Worm (Caenorhabditis elegans) whole organism, L4 larva: Measurements from ENCODE around the gene str-228.

Experiments
- D1046.2 ChIP-seq: fragments of 200-800 bp; sonication (Bioruptor generic); IDR thresholded peaks from 2 replicates; pipeline ENCODE4 v1.3.6; 2022; ENCODE audit warnings: missing genetic modification characterization, missing compliant biosample characterization
- F44E2.7 ChIP-seq: fragments of 200-800 bp; sonication (Bioruptor generic); IDR thresholded peaks from 2 replicates; pipeline ENCODE4 v2.1.2; 2022; ENCODE audit warnings: missing genetic modification characterization, missing compliant biosample characterization
- R02D3.7 ChIP-seq: fragments of 150-350 bp; sonication (generic microtip); optimal IDR thresholded peaks from 3 replicates; lab custom pipeline; 2014; ENCODE audit warnings: missing biosample characterization, missing genetic modification characterization
- ZK546.5 ChIP-seq, 2 experiments: sonication (generic microtip); optimal IDR thresholded peaks; 2 replicates each; lab custom pipeline; 2017; ENCODE audit warnings: missing biosample characterization in 2 of 2, missing genetic modification characterization in 2 of 2
- aha-1 ChIP-seq: fragments of 150-350 bp; peaks from one replicate; lab custom pipeline; 2014; ENCODE audit warnings: missing biosample characterization, missing genetic modification characterization
- aly-2 ChIP-seq: sonication (generic microtip); optimal IDR thresholded peaks from 2 replicates; lab custom pipeline; 2018; ENCODE audit warnings: missing biosample characterization, missing genetic modification characterization
- ceh-44 ChIP-seq: fragments of 200-800 bp; sonication (Bioruptor generic); IDR thresholded peaks from 2 replicates; pipeline ENCODE4 v1.3.6; 2022; ENCODE audit warnings: missing genetic modification reagents, missing genetic modification characterization, missing compliant biosample characterization
- ceh-82 ChIP-seq: sonication (generic microtip); optimal IDR thresholded peaks from 2 replicates; lab custom pipeline; 2017; ENCODE audit warnings: missing biosample characterization, missing genetic modification characterization
- ces-1 ChIP-seq: fragments of 150-350 bp; sonication (generic microtip); optimal IDR thresholded peaks from 4 replicates; lab custom pipeline; 2014; ENCODE audit warnings: missing biosample characterization, missing genetic modification reagents, missing genetic modification characterization
- cey-2 ChIP-seq: sonication (generic microtip); optimal IDR thresholded peaks from 3 replicates; lab custom pipeline; 2017; ENCODE audit warnings: missing genetic modification characterization, mild to moderate bottlenecking, missing compliant biosample characterization, antibody characterized with exemption, borderline replicate concordance; ENCODE audit not compliant: insufficient read depth
- ctbp-1 ChIP-seq: fragments of 200-800 bp; sonication (Bioruptor generic); IDR thresholded peaks from 2 replicates; pipeline ENCODE4 v1.3.6; 2022; ENCODE audit warnings: missing genetic modification reagents, missing genetic modification characterization, missing compliant biosample characterization
- daf-16 ChIP-seq, 3 experiments: sonication (generic microtip); optimal IDR thresholded peaks; 2 replicates each; lab custom pipeline; 2016 to 2017; ENCODE audit warnings: missing genetic modification characterization in 3 of 3, missing genetic modification reagents in 3 of 3, mild to moderate bottlenecking in 2 of 3, missing compliant biosample characterization in 2 of 3, missing biosample characterization in 1 of 3, moderate library complexity in 1 of 3
- daf-8 ChIP-seq: fragments of 200-800 bp; sonication (Bioruptor generic); IDR thresholded peaks from 2 replicates; pipeline ENCODE4 v1.3.6; 2022; ENCODE audit warnings: missing genetic modification characterization, missing compliant biosample characterization
- dmd-9 ChIP-seq: fragments of 200-800 bp; sonication (Bioruptor generic); IDR thresholded peaks from 2 replicates; pipeline ENCODE4 v1.3.6; 2022; ENCODE audit warnings: missing genetic modification reagents, missing genetic modification characterization, missing compliant biosample characterization
- dve-1 ChIP-seq: sonication (generic microtip); optimal IDR thresholded peaks from 2 replicates; lab custom pipeline; 2017; ENCODE audit warnings: antibody characterized with exemption, mild to moderate bottlenecking, missing genetic modification characterization, missing compliant biosample characterization; ENCODE audit not compliant: insufficient read depth
- egl-43 ChIP-seq: fragments of 200-800 bp; sonication (Bioruptor generic); IDR thresholded peaks from 2 replicates; pipeline ENCODE4 v1.3.6; 2022; ENCODE audit warnings: missing genetic modification reagents, missing genetic modification characterization, missing compliant biosample characterization
- jun-1 ChIP-seq: fragments of 150-350 bp; optimal IDR thresholded peaks from 2 replicates; lab custom pipeline; 2014; ENCODE audit warnings: missing biosample characterization, missing genetic modification reagents, missing genetic modification characterization
- lim-7 ChIP-seq: fragments of 200-800 bp; sonication (Bioruptor generic); IDR thresholded peaks from 2 replicates; pipeline ENCODE4 v1.3.6; 2022; ENCODE audit warnings: missing genetic modification characterization, missing compliant biosample characterization
- lin-13 ChIP-seq: fragments of 150-350 bp; optimal IDR thresholded peaks from 2 replicates; lab custom pipeline; 2014; ENCODE audit warnings: missing biosample characterization, missing genetic modification reagents, missing genetic modification characterization
- lin-15B ChIP-seq: fragments of 150-350 bp; sonication (generic microtip); optimal IDR thresholded peaks from 3 replicates; lab custom pipeline; 2014; ENCODE audit warnings: missing biosample characterization, missing genetic modification characterization
- lsy-2 ChIP-seq, 2 experiments: fragments of 150-350 bp in 1 of 2; sonication (generic microtip) in 1 of 2; optimal IDR thresholded peaks; 2 replicates each; lab custom pipeline; 2014 to 2017; ENCODE audit warnings: missing biosample characterization in 2 of 2, missing genetic modification characterization in 2 of 2
- mxl-3 ChIP-seq: fragments of 200-800 bp; sonication (Bioruptor generic); optimal IDR thresholded peaks from 2 replicates; lab custom pipeline; 2018; ENCODE audit warnings: mild to moderate bottlenecking, missing genetic modification characterization, missing compliant biosample characterization
- nhr-102 ChIP-seq: sonication (generic microtip); optimal IDR thresholded peaks from 2 replicates; lab custom pipeline; 2016; ENCODE audit warnings: mild to moderate bottlenecking, missing genetic modification characterization, moderate library complexity, missing compliant biosample characterization
- nhr-237 ChIP-seq: sonication (generic microtip); optimal IDR thresholded peaks from 2 replicates; lab custom pipeline; 2017; ENCODE audit warnings: missing biosample characterization, missing genetic modification characterization
- nhr-77 ChIP-seq: fragments of 150-350 bp; optimal IDR thresholded peaks from 2 replicates; lab custom pipeline; 2014; ENCODE audit warnings: missing biosample characterization, missing genetic modification characterization
- pha-4 ChIP-seq, 2 experiments: fragments of 150-350 bp in 1 of 2; fragments of 200-800 bp in 1 of 2; sonication (Bioruptor generic) in 1 of 2; IDR thresholded peaks in 1 of 2; optimal IDR thresholded peaks in 1 of 2; 2 replicates each; pipeline versions ENCODE4 v1.3.6 to Lab custom; 2014 to 2022; ENCODE audit warnings: missing genetic modification characterization in 2 of 2, missing genetic modification reagents in 2 of 2, missing biosample characterization in 1 of 2, missing compliant biosample characterization in 1 of 2
- saeg-2 ChIP-seq: fragments of 200-800 bp; sonication (Bioruptor generic); IDR thresholded peaks from 2 replicates; pipeline ENCODE4 v1.3.6; 2022; ENCODE audit warnings: missing genetic modification reagents, missing genetic modification characterization, missing compliant biosample characterization
- snpc-4 ChIP-seq: fragments of 150-350 bp; optimal IDR thresholded peaks from 2 replicates; lab custom pipeline; 2014; ENCODE audit warnings: missing biosample characterization, missing genetic modification characterization
- spr-3 ChIP-seq: fragments of 200-800 bp; sonication (Bioruptor generic); optimal IDR thresholded peaks from 2 replicates; lab custom pipeline; 2018; ENCODE audit warnings: mild to moderate bottlenecking, missing genetic modification characterization, missing compliant biosample characterization
- unc-39 ChIP-seq: sonication (generic microtip); optimal IDR thresholded peaks from 2 replicates; lab custom pipeline; 2017; ENCODE audit warnings: missing biosample characterization, missing genetic modification characterization
- unc-62 ChIP-seq, 3 experiments: fragments of 150-350 bp in 1 of 3; sonication (generic microtip); optimal IDR thresholded peaks in 2 of 3; peaks in 1 of 3; 1 replicate in 1 of 3; 2 replicates in 2 of 3; lab custom pipeline; 2014 to 2017; ENCODE audit warnings: missing biosample characterization in 3 of 3, missing genetic modification characterization in 3 of 3, missing genetic modification reagents in 3 of 3, missing genotype in 1 of 3
- vab-7 ChIP-seq: fragments of 200-800 bp; sonication (Bioruptor generic); IDR thresholded peaks from 2 replicates; pipeline ENCODE4 v1.3.6; 2022; ENCODE audit warnings: missing genetic modification reagents, missing genetic modification characterization, missing compliant biosample characterization
- zag-1 ChIP-seq: fragments of 150-350 bp; optimal IDR thresholded peaks from 2 replicates; lab custom pipeline; 2014; ENCODE audit warnings: missing biosample characterization, missing genetic modification characterization

Gene str-228

DNA sequence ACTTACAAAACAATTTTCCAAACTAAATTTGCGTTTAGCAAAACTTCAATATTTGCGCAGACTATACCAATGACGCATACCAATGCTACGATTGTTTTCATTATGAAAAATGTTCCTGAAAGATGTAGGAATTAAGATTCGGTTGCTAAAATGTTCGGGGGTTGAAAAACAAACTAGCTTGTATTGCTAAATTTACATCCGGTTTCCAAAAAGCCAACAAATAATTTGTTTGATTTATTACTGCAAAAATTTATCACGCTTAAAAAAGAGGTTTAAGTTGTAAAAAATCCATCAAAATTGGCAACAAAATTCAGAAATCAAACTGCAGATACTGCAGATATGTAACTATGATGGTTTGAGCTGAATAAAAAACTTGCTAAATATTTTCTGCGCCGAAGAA lies 29.6 kb upstream of the str-228 start, which contains the start of gene srbc-30 (continued):
- no peak for TF ChIP-seq lsy-2 (tag; optimal IDR thresholded peaks at IDR 0.05; lab: Kevin White, UChicago)

ce11 chrV:3482550-3483002 lies 27.4 kb upstream of the str-228 start, which contains the start of gene lys-7:
TSS of gene lys-7 (minus strand) at chrV:3482600.
- TF ChIP-seq daf-16 (GFP tag; optimal IDR thresholded peaks at IDR 0.05; lab: Kevin White, UChicago) (no peak), daf-16 (tag; optimal IDR thresholded peaks at IDR 0.05; lab: Kevin White, UChicago) (peak; percentile 96), dve-1 (tag; lab: Kevin White, UChicago) (no peak)

- peak; percentile 3 for TF ChIP-seq aha-1
- TF ChIP-seq saeg-2 (GFP tag; lab: Robert Waterston, UW): no peak
- TF ChIP-seq, all 104 proteins: peak for 1
Observed at ce11 chrV:3484702-3485101, 25.3 kb upstream of the str-228 start, which contains the start of gene srbc-33. TSS of gene srbc-33 (minus strand) at chrV:3484802.

DNA sequence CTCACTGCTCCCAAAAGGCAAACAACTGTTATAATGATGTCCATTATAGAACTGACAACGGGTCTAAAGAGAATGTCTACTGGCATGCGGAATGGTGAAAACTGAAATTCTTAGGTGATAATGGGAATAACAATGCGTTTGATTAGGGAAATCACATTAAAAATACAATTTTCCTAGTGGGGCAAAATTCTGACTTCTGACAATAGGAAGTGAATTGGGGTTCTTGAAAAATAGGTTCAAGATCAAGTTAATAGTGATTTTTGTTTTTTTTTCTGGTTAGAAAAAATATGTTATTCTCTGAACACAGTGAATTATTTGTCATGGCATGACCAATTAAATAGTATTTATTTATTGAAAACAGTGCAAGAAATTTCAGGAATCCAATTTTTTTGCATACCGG lies 23.1 kb upstream of the str-228 start, which contains the start of gene srbc-32:
srbc-32 (minus strand) TSS at position 101 of the 400 bp plus-strand sequence.
- TF ChIP-seq ctbp-1 (GFP tag; lab: Robert Waterston, UW): no peak
- TF ChIP-seq ZK546.5 (tag; optimal IDR thresholded peaks at IDR 0.05; lab: Kevin White, UChicago): no peak
- no peak for TF ChIP-seq nhr-77 (tag; lab: Kevin White, UChicago)
- TF ChIP-seq jun-1 (tag; lab: Kevin White, UChicago): no peak
- no peak for TF ChIP-seq unc-39 (tag; lab: Kevin White, UChicago)
- no peak for TF ChIP-seq lim-7
- TF ChIP-seq dmd-9 (GFP tag; lab: Robert Waterston, UW): no peak
- TF ChIP-seq daf-8 (GFP tag; lab: Robert Waterston, UW): no peak
- TF ChIP-seq nhr-237 (tag; lab: Kevin White, UChicago): no peak
- no peak for TF ChIP-seq zag-1 (tag; lab: Kevin White, UChicago)
- no peak for TF ChIP-seq lin-13
- no peak for TF ChIP-seq spr-3 (GFP tag; lab: Kevin White, UChicago)
- TF ChIP-seq R02D3.7 (tag; lab: Kevin White, UChicago): no peak
- no peak for TF ChIP-seq pha-4 (GFP tag; IDR thresholded peaks at IDR 0.05; lab: Robert Waterston, UW)
- TF ChIP-seq pha-4 (tag; optimal IDR thresholded peaks at IDR 0.05; lab: Kevin White, UChicago): no peak
- TF ChIP-seq ceh-44: no peak
- no peak for TF ChIP-seq F44E2.7 (GFP tag; lab: Robert Waterston, UW)
- no peak for TF ChIP-seq saeg-2 (GFP tag; lab: Robert Waterston, UW)
- no peak for TF ChIP-seq ceh-82 (tag; lab: Kevin White, UChicago)
- TF ChIP-seq aly-2 (tag; lab: Kevin White, UChicago): no peak
- TF ChIP-seq dve-1 (tag; lab: Kevin White, UChicago): no peak
- TF ChIP-seq, all 104 proteins: peak for 0

DNA sequence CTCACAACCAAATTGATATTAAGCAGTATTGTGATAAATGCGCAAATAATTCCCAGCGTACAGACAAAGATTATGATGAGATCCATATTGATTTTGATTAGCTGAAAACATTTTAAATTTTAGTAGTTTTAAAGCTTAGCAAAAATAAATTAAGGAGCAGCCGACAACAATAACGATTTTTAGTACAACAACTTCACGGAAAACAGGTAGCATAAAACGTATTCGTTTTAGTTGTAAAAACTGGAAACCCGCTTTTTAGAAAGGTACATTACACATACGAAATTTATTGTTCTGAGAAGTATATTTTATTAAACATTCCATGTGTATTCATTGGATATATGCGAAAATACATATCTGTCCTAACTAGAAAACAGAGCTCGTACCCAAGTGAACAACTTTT lies 19.5 kb upstream of the str-228 start, which contains the start of gene srbc-36:
srbc-36 (minus strand) TSS at position 101 of the 400 bp plus-strand sequence.
- TF ChIP-seq nhr-102 (no peak), unc-62 (GFP tag; optimal IDR thresholded peaks at IDR 0.05 in 1 of 2; lab: Kevin White, UChicago) (peak in 1 of 2 experiments; percentile 44), unc-62 (tag; optimal IDR thresholded peaks at IDR 0.05; lab: Kevin White, UChicago) (no peak)

DNA sequence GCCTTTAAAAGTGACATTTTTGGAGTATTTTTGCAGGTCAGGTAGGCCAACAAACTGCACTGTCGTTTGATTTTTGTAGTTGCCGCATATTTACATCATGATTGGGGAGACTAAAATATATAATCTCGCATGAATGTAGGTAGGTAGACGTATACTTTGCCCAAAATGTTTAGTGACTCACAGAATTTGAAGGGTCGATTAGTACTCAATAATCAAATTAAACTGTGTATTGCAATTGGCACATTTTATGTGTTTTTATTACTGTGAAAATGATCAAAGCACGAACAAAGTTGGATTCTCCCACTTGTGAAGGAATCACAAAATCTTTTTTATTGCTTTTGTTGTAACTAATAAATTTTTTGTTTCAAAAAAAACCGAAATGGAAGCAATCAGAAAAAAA lies 13.1 kb upstream of the str-228 start, which contains the start of gene C07G3.15:
C07G3.15 (minus strand) TSS at position 101 of the 400 bp plus-strand sequence.
- TF ChIP-seq vab-7 (GFP tag; lab: Robert Waterston, UW): no peak
- no peak for TF ChIP-seq aha-1
- no peak for TF ChIP-seq D1046.2 (GFP tag; lab: Robert Waterston, UW)
- TF ChIP-seq egl-43 (GFP tag; lab: Robert Waterston, UW): no peak
- TF ChIP-seq cey-2 (tag; lab: Kevin White, UChicago): no peak
- TF ChIP-seq lin-15B (tag; lab: Kevin White, UChicago): no peak
- no peak for TF ChIP-seq mxl-3 (GFP tag; lab: Kevin White, UChicago)
- no peak for TF ChIP-seq ces-1
- TF ChIP-seq snpc-4: no peak
- TF ChIP-seq, all 104 proteins: peak for 0
